Worm (Caenorhabditis elegans) whole organism, L2 larva: Measurements from ENCODE around the gene T16G12.6.

Experiments used
- C34F6.9 ChIP-seq: fragments of 150-350 bp; optimal IDR thresholded peaks from 2 replicates; lab custom pipeline; 2014; ENCODE audit warnings: missing biosample characterization, missing genetic modification characterization
- F13H6.1 ChIP-seq: sonication (generic microtip); optimal IDR thresholded peaks from 2 replicates; lab custom pipeline; 2016; ENCODE audit warnings: missing genetic modification characterization, missing compliant biosample characterization
- R02D3.7 ChIP-seq: fragments of 150-350 bp; optimal IDR thresholded peaks from 2 replicates; lab custom pipeline; 2014; ENCODE audit warnings: missing biosample characterization, missing genetic modification characterization
- ZK546.5 ChIP-seq: sonication (generic microtip); optimal IDR thresholded peaks from 2 replicates; lab custom pipeline; 2017; ENCODE audit warnings: missing biosample characterization, missing genetic modification characterization
- alr-1 ChIP-seq: fragments of 150-350 bp; optimal IDR thresholded peaks from 2 replicates; lab custom pipeline; 2014; ENCODE audit warnings: missing biosample characterization, missing genetic modification characterization
- aly-2 ChIP-seq: fragments of 150-350 bp; optimal IDR thresholded peaks from 2 replicates; lab custom pipeline; 2014; ENCODE audit warnings: missing biosample characterization, missing genetic modification characterization
- ama-1 ChIP-seq: fragments of 150-350 bp; optimal IDR thresholded peaks from 2 replicates; lab custom pipeline; 2018; ENCODE audit warnings: inconsistent platforms
- blmp-1 ChIP-seq: sonication (generic microtip); optimal IDR thresholded peaks from 2 replicates; lab custom pipeline; 2017; ENCODE audit warnings: missing genetic modification characterization, mild to moderate bottlenecking, missing compliant biosample characterization, antibody characterized with exemption, moderate library complexity; ENCODE audit not compliant: insufficient read depth
- dmd-4 ChIP-seq: sonication (generic microtip); optimal IDR thresholded peaks from 2 replicates; lab custom pipeline; 2017; ENCODE audit warnings: missing biosample characterization, missing genetic modification characterization
- egl-27 ChIP-seq: sonication (generic microtip); optimal IDR thresholded peaks from 3 replicates; lab custom pipeline; 2017; ENCODE audit warnings: missing biosample characterization, missing genetic modification reagents, missing genetic modification characterization
- elt-3 ChIP-seq: sonication (generic microtip); optimal IDR thresholded peaks from 2 replicates; lab custom pipeline; 2017; ENCODE audit warnings: missing biosample characterization, missing genetic modification characterization
- fos-1 ChIP-seq: fragments of 150-350 bp; optimal IDR thresholded peaks from 2 replicates; lab custom pipeline; 2014; ENCODE audit warnings: missing biosample characterization, missing genetic modification characterization
- gmeb-1 ChIP-seq: fragments of 150-350 bp; optimal IDR thresholded peaks from 2 replicates; lab custom pipeline; 2014; ENCODE audit warnings: missing biosample characterization, missing genetic modification characterization
- lin-11 ChIP-seq: fragments of 150-350 bp; sonication (generic microtip); optimal IDR thresholded peaks from 2 replicates; lab custom pipeline; 2014; ENCODE audit warnings: missing biosample characterization, missing genetic modification characterization, inconsistent platforms, mixed read lengths
- lin-39 ChIP-seq: fragments of 150-350 bp; optimal IDR thresholded peaks from 2 replicates; lab custom pipeline; 2014; ENCODE audit warnings: missing biosample characterization, missing genetic modification reagents, missing genetic modification characterization
- lsy-2 ChIP-seq, 2 experiments: fragments of 150-350 bp in 1 of 2; sonication (generic microtip) in 1 of 2; optimal IDR thresholded peaks; 2 replicates each; lab custom pipeline; 2014 to 2017; ENCODE audit warnings: missing biosample characterization in 2 of 2, missing genetic modification characterization in 2 of 2
- mab-5 ChIP-seq: fragments of 150-350 bp; optimal IDR thresholded peaks from 2 replicates; lab custom pipeline; 2014; ENCODE audit warnings: missing biosample characterization, missing genetic modification characterization
- mbf-1 ChIP-seq: sonication (generic microtip); optimal IDR thresholded peaks from 2 replicates; lab custom pipeline; 2017; ENCODE audit warnings: missing biosample characterization, missing genetic modification characterization
- mdl-1 ChIP-seq, 2 experiments: fragments of 150-350 bp in 1 of 2; sonication (generic microtip) in 1 of 2; optimal IDR thresholded peaks; 2 replicates each; lab custom pipeline; 2017; ENCODE audit warnings: missing biosample characterization in 2 of 2, missing genetic modification characterization in 2 of 2
- nhr-10 ChIP-seq: sonication (generic microtip); optimal IDR thresholded peaks from 2 replicates; lab custom pipeline; 2017; ENCODE audit warnings: missing biosample characterization, missing genetic modification characterization
- nhr-11 ChIP-seq: fragments of 150-350 bp; optimal IDR thresholded peaks from 2 replicates; lab custom pipeline; 2014; ENCODE audit warnings: missing biosample characterization, missing genetic modification characterization
- nhr-129 ChIP-seq: fragments of 150-350 bp; optimal IDR thresholded peaks from 2 replicates; lab custom pipeline; 2014; ENCODE audit warnings: missing biosample characterization, missing genetic modification characterization
- nhr-23 ChIP-seq: fragments of 150-350 bp; optimal IDR thresholded peaks from 2 replicates; lab custom pipeline; 2014; ENCODE audit warnings: missing biosample characterization, missing genetic modification reagents, missing genetic modification characterization
- nhr-237 ChIP-seq: fragments of 150-350 bp; optimal IDR thresholded peaks from 2 replicates; lab custom pipeline; 2014; ENCODE audit warnings: missing biosample characterization, missing genetic modification characterization
- nhr-6 ChIP-seq: fragments of 150-350 bp; optimal IDR thresholded peaks from 2 replicates; lab custom pipeline; 2014; ENCODE audit warnings: missing biosample characterization, missing genetic modification characterization
- nhr-77 ChIP-seq: fragments of 150-350 bp; optimal IDR thresholded peaks from 2 replicates; lab custom pipeline; 2014; ENCODE audit warnings: missing biosample characterization, missing genetic modification characterization
- peb-1 ChIP-seq: fragments of 150-350 bp; optimal IDR thresholded peaks from 2 replicates; lab custom pipeline; 2014; ENCODE audit warnings: missing biosample characterization, missing genetic modification characterization
- skn-1 ChIP-seq: sonication (generic microtip); optimal IDR thresholded peaks from 2 replicates; lab custom pipeline; 2017; ENCODE audit warnings: missing biosample characterization, missing genetic modification characterization
- snpc-4 ChIP-seq: fragments of 150-350 bp; optimal IDR thresholded peaks from 2 replicates; lab custom pipeline; 2014; ENCODE audit warnings: missing biosample characterization, missing genetic modification characterization
- unc-55 ChIP-seq: fragments of 150-350 bp; sonication (generic microtip); optimal IDR thresholded peaks from 3 replicates; lab custom pipeline; 2014; ENCODE audit warnings: missing biosample characterization, missing genetic modification reagents, missing genetic modification characterization
- unc-62 ChIP-seq: fragments of 150-350 bp; optimal IDR thresholded peaks from 2 replicates; lab custom pipeline; 2014; ENCODE audit warnings: missing biosample characterization, missing genetic modification reagents, missing genetic modification characterization
- zag-1 ChIP-seq: fragments of 150-350 bp; optimal IDR thresholded peaks from 2 replicates; lab custom pipeline; 2014; ENCODE audit warnings: missing biosample characterization, missing genetic modification characterization
- ztf-1 ChIP-seq: fragments of 200-800 bp; sonication (Bioruptor generic); conservative IDR thresholded peaks from 2 replicates; pipeline ENCODE4 v1.3.6; 2022; ENCODE audit warnings: missing genetic modification characterization, missing compliant biosample characterization
- ztf-11 ChIP-seq: sonication (generic microtip); optimal IDR thresholded peaks from 2 replicates; lab custom pipeline; 2017; ENCODE audit warnings: missing biosample characterization, missing genetic modification characterization

T16G12.6 gene

ce11 chrIII:10069278-10069677 lies at the start of gene T16G12.6:
T16G12.6 (plus strand) TSS chrIII:10069578.
- TF ChIP-seq nhr-237, result no peak
- no peak for TF ChIP-seq aly-2 (tag; lab: Kevin White, UChicago)
- no peak for TF ChIP-seq C34F6.9
- TF ChIP-seq lin-11 (tag; lab: Kevin White, UChicago), result no peak
- TF ChIP-seq lin-39 (tag; lab: Kevin White, UChicago), result no peak
- no peak for TF ChIP-seq nhr-11 (tag; lab: Kevin White, UChicago)
- TF ChIP-seq ztf-1 (GFP tag; lab: Robert Waterston, UW), result no peak
- TF ChIP-seq mbf-1 (tag; lab: Kevin White, UChicago), result no peak
- no peak for TF ChIP-seq elt-3 (tag; lab: Kevin White, UChicago)
- no peak for TF ChIP-seq egl-27 (tag; lab: Kevin White, UChicago)
- TF ChIP-seq F13H6.1 (tag; lab: Kevin White, UChicago), result no peak
- TF ChIP-seq peb-1, result no peak
- TF ChIP-seq mdl-1 (tag; optimal IDR thresholded peaks at IDR 0.05; lab: Kevin White, UChicago), result no peak
- TF ChIP-seq gmeb-1 (tag; lab: Kevin White, UChicago), result no peak
- TF ChIP-seq nhr-23 (tag; lab: Kevin White, UChicago), result no peak
- no peak for TF ChIP-seq unc-55 (GFP tag; lab: Kevin White, UChicago)
- no peak for TF ChIP-seq unc-62
- TF ChIP-seq blmp-1, result no peak

DNA sequence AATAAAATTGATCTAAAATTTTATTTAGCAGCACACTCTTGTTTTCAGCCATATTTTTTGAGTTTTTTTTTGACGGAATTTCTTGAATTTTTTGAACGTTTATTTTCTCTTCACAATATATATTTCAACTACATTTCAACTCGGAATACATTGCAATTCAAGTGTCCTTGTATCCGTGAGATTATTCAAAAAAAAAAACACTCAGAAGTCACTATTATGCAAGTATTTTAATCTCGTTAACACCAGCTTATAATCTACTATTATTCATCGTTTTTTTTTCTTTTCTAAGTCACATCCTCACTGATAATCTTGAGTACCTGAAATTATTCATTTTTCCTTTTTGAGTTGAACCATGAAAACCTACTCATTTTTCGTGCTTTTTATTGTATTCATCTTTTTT lies 45.9 kb upstream of the T16G12.6 start, which contains the start of gene ins-21:
Gene ins-21 (plus strand): TSS at position 301 of the 400 bp plus-strand sequence.
- TF ChIP-seq fos-1 (tag; lab: Kevin White, UChicago), result no peak
- TF ChIP-seq zag-1, result no peak
- TF ChIP-seq nhr-10 (tag; lab: Kevin White, UChicago), result no peak
- no peak for TF ChIP-seq ZK546.5
- TF ChIP-seq gmeb-1 (tag; lab: Kevin White, UChicago), result no peak
- no peak for TF ChIP-seq nhr-6 (tag; lab: Kevin White, UChicago)
- no peak for TF ChIP-seq aly-2 (tag; lab: Kevin White, UChicago)
- TF ChIP-seq mdl-1 (tag; optimal IDR thresholded peaks at IDR 0.05; lab: Kevin White, UChicago), result no peak

ce11 chrIII:10025989-10026388 lies 43.4 kb upstream of the T16G12.6 start, which contains the start of gene ins-22:
ins-22 (plus strand) TSS chrIII:10026289.
- TF ChIP-seq dmd-4 (no peak), blmp-1 (no peak)

DNA sequence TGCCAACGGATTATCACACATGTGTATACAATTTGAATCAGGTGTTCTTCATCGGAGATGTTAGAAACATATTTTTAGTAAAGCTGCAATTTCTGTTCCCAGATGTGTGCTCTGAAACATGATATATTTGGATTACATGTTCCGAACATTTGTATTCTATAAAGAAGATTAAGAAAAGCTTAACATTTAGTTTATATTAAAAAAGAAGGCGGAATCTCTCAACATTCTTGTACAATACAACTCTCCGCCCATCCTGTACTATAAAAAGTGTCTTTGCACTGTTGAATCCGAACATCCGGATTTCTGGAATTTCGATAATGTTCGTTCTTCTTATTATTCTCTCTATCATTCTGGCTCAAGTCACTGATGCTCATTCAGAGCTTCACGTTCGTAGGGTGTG lies 41.4 kb upstream of the T16G12.6 start, which contains the start of gene ins-23:
Gene ins-23 (plus strand): TSS at position 301 of the 400 bp plus-strand sequence.
- TF ChIP-seq C34F6.9, result no peak
- no peak for TF ChIP-seq fos-1 (tag; lab: Kevin White, UChicago)
- TF ChIP-seq lin-39 (tag; lab: Kevin White, UChicago), result no peak
- TF ChIP-seq, all 48 proteins: peak for 0

- TF ChIP-seq R02D3.7 (tag; lab: Kevin White, UChicago), result no peak
- no peak for TF ChIP-seq gmeb-1 (tag; lab: Kevin White, UChicago)
- no peak for TF ChIP-seq mdl-1 (tag; optimal IDR thresholded peaks at IDR 0.05; lab: Kevin White, UChicago)
- TF ChIP-seq lin-39 (tag; lab: Kevin White, UChicago), result no peak
- TF ChIP-seq nhr-11 (tag; lab: Kevin White, UChicago), result no peak
- TF ChIP-seq lsy-2 (tag; optimal IDR thresholded peaks at IDR 0.05; lab: Kevin White, UChicago), result no peak
- no peak for TF ChIP-seq mab-5 (tag; lab: Kevin White, UChicago)
Observed at ce11 chrIII:10030549-10030948, 38.8 kb upstream of the T16G12.6 start, which contains the start of gene M04D8.4. M04D8.4 (minus strand) TSS chrIII:10030649.

DNA sequence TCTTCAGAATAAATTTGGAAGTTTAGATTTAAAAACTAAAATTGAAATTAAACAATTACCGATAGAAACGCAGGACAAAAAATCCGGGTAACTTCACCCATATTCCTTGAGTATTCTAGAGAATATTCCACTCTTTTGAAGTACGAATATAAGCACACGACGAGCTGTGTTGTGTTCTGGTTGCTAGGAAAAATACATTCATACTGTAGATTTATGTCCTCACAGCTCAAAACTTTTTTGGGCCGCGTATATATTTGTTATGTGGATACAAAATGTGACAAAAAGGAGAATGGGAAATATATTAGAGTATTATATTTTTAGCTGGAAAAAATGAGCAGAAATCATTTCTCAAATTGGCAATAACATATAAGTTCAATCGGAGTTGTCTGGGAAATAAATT lies 36.2 kb upstream of the T16G12.6 start, which contains the start of gene M04D8.5:
Gene M04D8.5 (minus strand): TSS at position 101 of the 400 bp plus-strand sequence.
- TF ChIP-seq ama-1 (lab: Kevin White, UChicago) (no peak), nhr-129 (no peak), nhr-77 (tag; lab: Kevin White, UChicago) (no peak), snpc-4 (no peak), gmeb-1 (tag; lab: Kevin White, UChicago) (no peak), alr-1 (tag; lab: Kevin White, UChicago) (no peak), nhr-6 (tag; lab: Kevin White, UChicago) (no peak), skn-1 (tag; lab: Kevin White, UChicago) (no peak), mbf-1 (tag; lab: Kevin White, UChicago) (no peak), ztf-11 (tag; lab: Kevin White, UChicago) (no peak)
